Worm (Caenorhabditis elegans) whole organism, midembryonic: ENCODE measurements around the gene fbxc-34.

Source experiments
- T22C8.4 ChIP-seq: fragments of 200-800 bp; sonication (Bioruptor generic); IDR thresholded peaks from 2 replicates; pipeline ENCODE4 v1.3.6; 2022; ENCODE audit warnings: missing genetic modification characterization, missing compliant biosample characterization
- cog-1 ChIP-seq: sonication (generic microtip); optimal IDR thresholded peaks from 2 replicates; lab custom pipeline; 2016; ENCODE audit warnings: missing genetic modification characterization, missing compliant biosample characterization
- flt-1 ChIP-seq: fragments of 200-800 bp; sonication (Bioruptor generic); IDR thresholded peaks from 2 replicates; pipeline ENCODE4 v1.3.6; 2022; ENCODE audit warnings: missing genetic modification characterization, missing compliant biosample characterization
- klf-2 ChIP-seq: fragments of 200-800 bp; sonication (Bioruptor generic); conservative IDR thresholded peaks from 2 replicates; pipeline ENCODE4 v1.3.6; 2022; ENCODE audit warnings: missing genetic modification reagents, missing genetic modification characterization, missing compliant biosample characterization
- med-1 ChIP-seq: sonication (generic microtip); optimal IDR thresholded peaks from 2 replicates; lab custom pipeline; 2017; ENCODE audit warnings: missing genetic modification characterization, mild to moderate bottlenecking, missing compliant biosample characterization, antibody characterized with exemption, missing genetic modification reagents; ENCODE audit not compliant: insufficient read depth
- ref-1 ChIP-seq: fragments of 200-800 bp; sonication (Bioruptor generic); conservative IDR thresholded peaks from 2 replicates; pipeline ENCODE4 v1.3.6; 2022; ENCODE audit warnings: missing genetic modification reagents, missing genetic modification characterization, missing compliant biosample characterization
- ztf-29 ChIP-seq: fragments of 200-800 bp; sonication (Bioruptor generic); IDR thresholded peaks from 2 replicates; pipeline ENCODE4 v1.3.6; 2022; ENCODE audit warnings: missing genetic modification reagents, missing genetic modification characterization, missing compliant biosample characterization

ce11 chrII:900720-901332, 30.1 kb upstream of the fbxc-34 start, which contains the start of gene T07D3.9:
- no peak for TF ChIP-seq med-1 (GFP tag; lab: Kevin White, UChicago)
- no peak for TF ChIP-seq klf-2 (GFP tag; lab: Robert Waterston, UW)
- TF ChIP-seq flt-1, result no peak
- no peak for TF ChIP-seq ztf-29 (GFP tag; lab: Robert Waterston, UW)
- TF ChIP-seq T22C8.4, result no peak
- TF ChIP-seq ref-1, result no peak
- TF ChIP-seq cog-1 (tag; lab: Kevin White, UChicago), result no peak
